Fruit fly (Drosophila melanogaster): ENCODE data around the gene Sirt4.

dm6 chrX:5649387-5649786 lies 16.4 kb downstream of the Sirt4 start:
- TF ChIP-seq Sin3A (optimal IDR thresholded peaks at IDR 0.05), result no peak
- no peak for TF ChIP-seq h (optimal IDR thresholded peaks at IDR 0.05)
- TF ChIP-seq ttk (optimal IDR thresholded peaks at IDR 0.05), result no peak
- no peak for TF ChIP-seq Myc (optimal IDR thresholded peaks at IDR 0.05)
- TF ChIP-seq psq (optimal IDR thresholded peaks at IDR 0.05), result no peak
- TF ChIP-seq insv (optimal IDR thresholded peaks at IDR 0.05), result no peak
